ENCODE assay signal across 2 worm cellular contexts in genomic region chrII:8989444-8989843, ce11.
TF ChIP-seq lines count a peak whose summit lies in the region.

Gene C18E9.9, minus strand, starts transcription at chrII:8989544.

TF ChIP-seq in whole organism, L3 larva, 47 proteins besides CTCF, POLR2A, EP300 and RAD21:
- TF ChIP-seq elt-2 (tag; optimal IDR thresholded peaks at IDR 0.05; lab: Kevin White, UChicago) (peak; percentile 12), pqm-1 (tag; optimal IDR thresholded peaks at IDR 0.05; lab: Kevin White, UChicago) (peak; percentile 21), nhr-67 (tag; optimal IDR thresholded peaks at IDR 0.05; lab: Kevin White, UChicago) (no peak), elt-3 (tag; optimal IDR thresholded peaks at IDR 0.05; lab: Kevin White, UChicago) (no peak), nhr-76 (tag; optimal IDR thresholded peaks at IDR 0.05; lab: Kevin White, UChicago) (no peak), pha-4 (tag; optimal IDR thresholded peaks at IDR 0.05; lab: Kevin White, UChicago) (peak; percentile 20)

TF ChIP-seq in whole organism, L4 larva, 104 proteins besides CTCF, POLR2A, EP300 and RAD21:
- TF ChIP-seq ceh-82 (tag; optimal IDR thresholded peaks at IDR 0.05; lab: Kevin White, UChicago) (no peak), nhr-76 (tag; optimal IDR thresholded peaks at IDR 0.05; lab: Kevin White, UChicago) (no peak), mep-1 (tag; optimal IDR thresholded peaks at IDR 0.05; lab: Kevin White, UChicago) (no peak), daf-16 (GFP tag; optimal IDR thresholded peaks at IDR 0.05; lab: Kevin White, UChicago) (no peak), daf-16 (tag; optimal IDR thresholded peaks at IDR 0.05; lab: Kevin White, UChicago) (peak; percentile 38), madf-5 (GFP tag; IDR thresholded peaks at IDR 0.05; lab: Robert Waterston, UW) (no peak), lin-38 (GFP tag; IDR thresholded peaks at IDR 0.05; lab: Robert Waterston, UW) (no peak), Y75B8A.6 (GFP tag; IDR thresholded peaks at IDR 0.05; lab: Robert Waterston, UW) (no peak), ces-1 (GFP tag; optimal IDR thresholded peaks at IDR 0.05; lab: Kevin White, UChicago) (no peak), nhr-77 (tag; optimal IDR thresholded peaks at IDR 0.05; lab: Kevin White, UChicago) (peak; percentile 0), dve-1 (tag; optimal IDR thresholded peaks at IDR 0.05; lab: Kevin White, UChicago; ENCODE audit: insufficient read depth) (peak; percentile 17), fkh-10 (GFP tag; optimal IDR thresholded peaks at IDR 0.05; lab: Kevin White, UChicago) (no peak), dpl-1 (GFP tag; optimal IDR thresholded peaks at IDR 0.05; lab: Kevin White, UChicago) (no peak), hlh-11 (tag; optimal IDR thresholded peaks at IDR 0.05; lab: Kevin White, UChicago) (peak; percentile 20), F26F4.8 (GFP tag; conservative IDR thresholded peaks at IDR 0.05; lab: Robert Waterston, UW) (no peak), egl-27 (tag; optimal IDR thresholded peaks at IDR 0.05; lab: Kevin White, UChicago) (no peak), F10B5.3 (tag; optimal IDR thresholded peaks at IDR 0.05; lab: Kevin White, UChicago) (no peak), cey-2 (tag; optimal IDR thresholded peaks at IDR 0.05; lab: Kevin White, UChicago; ENCODE audit: borderline replicate concordance, insufficient read depth) (no peak), nhr-28 (tag; optimal IDR thresholded peaks at IDR 0.05; lab: Kevin White, UChicago) (peak; percentile 3), nhr-6 (tag; optimal IDR thresholded peaks at IDR 0.05; lab: Kevin White, UChicago) (no peak), egl-43 (GFP tag; IDR thresholded peaks at IDR 0.05; lab: Robert Waterston, UW) (no peak)

Comparison
In these comparisons a context has a peak if more than half of its experiments do, and no peak if none do; other contexts are left out.
1. Of the 28 proteins assayed by ChIP-seq in both whole organism, L4 larva and whole organism, L3 larva: peak only in whole organism, L4 larva: nhr-28 and nhr-77; only in whole organism, L3 larva: pha-4 and pqm-1; in both: none; in neither: 24.